Fruit fly (Drosophila melanogaster) whole organism, pupa: ENCODE results near the gene CG9395.

ENCODE experiments used
- CG10348 ChIP-seq: fragments of 200-800 bp; sonication (Bioruptor generic); IDR thresholded peaks from 2 replicates; pipeline ENCODE4 v1.3.6; 2022; ENCODE audit warnings: missing biosample characterization, missing genetic modification characterization
- CG12605 ChIP-seq: fragments of 200-800 bp; sonication (Bioruptor generic); IDR thresholded peaks from 2 replicates; pipeline ENCODE4 v1.3.6; 2022; ENCODE audit warnings: missing biosample characterization, missing genetic modification characterization
- CG13204 ChIP-seq: fragments of 200-800 bp; sonication (Bioruptor generic); optimal IDR thresholded peaks from 2 replicates; lab custom pipeline; 2018; ENCODE audit warnings: missing biosample characterization, mild to moderate bottlenecking, missing genetic modification characterization, moderate library complexity
- CG14655 ChIP-seq: fragments of 200-800 bp; sonication (Bioruptor generic); optimal IDR thresholded peaks from 3 replicates; lab custom pipeline; 2017; ENCODE audit warnings: mild to moderate bottlenecking, missing biosample characterization, missing genetic modification reagents, missing genetic modification characterization
- CG15710 ChIP-seq: fragments of 200-800 bp; sonication (Bioruptor generic); optimal IDR thresholded peaks from 2 replicates; lab custom pipeline; 2018; ENCODE audit warnings: missing biosample characterization, mild to moderate bottlenecking, missing genetic modification characterization, moderate library complexity
- CG17806 ChIP-seq: fragments of 200-800 bp; sonication (Bioruptor generic); optimal IDR thresholded peaks from 2 replicates; lab custom pipeline; 2018; ENCODE audit warnings: missing biosample characterization, mild to moderate bottlenecking, missing genetic modification characterization, moderate library complexity
- CG32121 ChIP-seq: fragments of 200-800 bp; sonication (Bioruptor generic); IDR thresholded peaks from 2 replicates; pipeline ENCODE4 v1.3.6; 2022; ENCODE audit warnings: missing biosample characterization, missing genetic modification characterization
- CG34367 ChIP-seq: fragments of 200-800 bp; sonication (Bioruptor generic); optimal IDR thresholded peaks from 2 replicates; lab custom pipeline; 2018; ENCODE audit warnings: missing biosample characterization, mild to moderate bottlenecking, missing genetic modification characterization
- CG4496 ChIP-seq: fragments of 200-800 bp; sonication (Bioruptor generic); IDR thresholded peaks from 3 replicates; pipeline ENCODE4 v1.3.6; 2022; ENCODE audit warnings: missing biosample characterization, missing genetic modification characterization
- CG8159 ChIP-seq: fragments of 200-800 bp; sonication (Bioruptor generic); optimal IDR thresholded peaks from 3 replicates; lab custom pipeline; 2018; ENCODE audit warnings: missing biosample characterization, mild to moderate bottlenecking, missing genetic modification characterization, moderate library complexity
- CG8301 ChIP-seq: fragments of 200-800 bp; sonication (Bioruptor generic); optimal IDR thresholded peaks from 2 replicates; lab custom pipeline; 2018; ENCODE audit warnings: missing biosample characterization, mild to moderate bottlenecking, missing genetic modification characterization
- CG9948 ChIP-seq: fragments of 200-800 bp; sonication (Bioruptor generic); optimal IDR thresholded peaks from 2 replicates; lab custom pipeline; 2018; ENCODE audit warnings: missing biosample characterization, mild to moderate bottlenecking, missing genetic modification characterization, moderate library complexity
- D1 ChIP-seq: fragments of 200-800 bp; sonication (Bioruptor generic); optimal IDR thresholded peaks from 2 replicates; lab custom pipeline; 2018; ENCODE audit warnings: missing biosample characterization, mild to moderate bottlenecking, missing genetic modification characterization, moderate library complexity
- EcR ChIP-seq: fragments of 200-800 bp; sonication (Bioruptor generic); optimal IDR thresholded peaks from 3 replicates; lab custom pipeline; 2019; ENCODE audit warnings: missing biosample characterization, missing genetic modification characterization, mild to moderate bottlenecking, moderate library complexity, missing genetic modification reagents
- Ets98B ChIP-seq: fragments of 200-800 bp; sonication (Bioruptor generic); IDR thresholded peaks from 2 replicates; pipeline ENCODE4 v1.3.6; 2022; ENCODE audit warnings: missing biosample characterization, missing genetic modification characterization
- Pif1A ChIP-seq: fragments of 200-800 bp; sonication (Bioruptor generic); optimal IDR thresholded peaks from 3 replicates; lab custom pipeline; 2016; ENCODE audit warnings: missing biosample characterization, missing genetic modification characterization
- Pif1B ChIP-seq: fragments of 200-800 bp; sonication (Bioruptor generic); optimal IDR thresholded peaks from 3 replicates; lab custom pipeline; 2016; ENCODE audit warnings: missing biosample characterization, missing genetic modification characterization
- Snoo ChIP-seq: fragments of 200-800 bp; sonication (Bioruptor generic); optimal IDR thresholded peaks from 3 replicates; lab custom pipeline; 2017; ENCODE audit warnings: missing biosample characterization, mild to moderate bottlenecking, missing genetic modification characterization, inconsistent platforms
- fd96Ca ChIP-seq: fragments of 200-800 bp; sonication (Bioruptor generic); IDR thresholded peaks from 3 replicates; pipeline ENCODE4 v1.3.6; 2022; ENCODE audit warnings: missing biosample characterization, missing genetic modification characterization
- gl ChIP-seq: fragments of 200-800 bp; sonication (Bioruptor generic); optimal IDR thresholded peaks from 2 replicates; lab custom pipeline; 2018; ENCODE audit warnings: missing biosample characterization, mild to moderate bottlenecking, missing genetic modification characterization
- rn ChIP-seq: fragments of 200-800 bp; sonication (Bioruptor generic); IDR thresholded peaks from 2 replicates; pipeline ENCODE4 v1.3.6; 2022; ENCODE audit warnings: missing biosample characterization, missing genetic modification characterization

CG9395 gene

dm6 chr2L:13354580-13355347 is at the start of gene CG9395:
TSS of gene CG9395 (minus strand) at chr2L:13355073.
- TF ChIP-seq CG13204 (GFP tag; lab: Kevin White, UChicago) (no peak), CG15710 (no peak), Pif1A (GFP tag; lab: Kevin White, UChicago) (no peak), fd96Ca (GFP tag; lab: Robert Waterston, UW) (no peak), gl (tag; lab: Kevin White, UChicago) (no peak), CG34367 (tag; lab: Kevin White, UChicago) (no peak), Snoo (tag; lab: Kevin White, UChicago) (no peak), CG32121 (GFP tag; lab: Robert Waterston, UW) (no peak), CG10348 (GFP tag; lab: Robert Waterston, UW) (no peak), CG8159 (tag; lab: Kevin White, UChicago) (no peak), CG17806 (tag; lab: Kevin White, UChicago) (no peak), rn (GFP tag; lab: Robert Waterston, UW) (no peak), CG4496 (GFP tag; lab: Robert Waterston, UW) (no peak), CG14655 (GFP tag; lab: Kevin White, UChicago) (no peak), D1 (tag; lab: Kevin White, UChicago) (no peak), CG9948 (tag; lab: Kevin White, UChicago) (no peak), CG8301 (tag; lab: Kevin White, UChicago) (no peak), CG12605 (GFP tag; lab: Robert Waterston, UW) (no peak)

- TF ChIP-seq CG32121 (GFP tag; lab: Robert Waterston, UW) = 0 out of 2 replicates have a peak, but pooled peaks have one; percentile 26
- no peak for TF ChIP-seq EcR (GFP tag; lab: Kevin White, UChicago)
- TF ChIP-seq CG14655 (GFP tag; lab: Kevin White, UChicago) = peak; percentile 41
- no peak for TF ChIP-seq CG15710
- peak; percentile 27 for TF ChIP-seq Pif1A (GFP tag; lab: Kevin White, UChicago)
- 0 out of 3 replicates have a peak, but pooled peaks have one; percentile 29 for TF ChIP-seq CG4496 (GFP tag; lab: Robert Waterston, UW)
- TF ChIP-seq CG8301 (tag; lab: Kevin White, UChicago) = peak; percentile 35
- TF ChIP-seq fd96Ca (GFP tag; lab: Robert Waterston, UW) = no peak
- no peak for TF ChIP-seq CG17806 (tag; lab: Kevin White, UChicago)
- peak; percentile 2 for TF ChIP-seq CG9948 (tag; lab: Kevin White, UChicago)
Observed at dm6 chr2L:13399565-13399964, 44.7 kb upstream of the CG9395 start.

dm6 chr2L:13398614-13399161 is 43.8 kb upstream of the CG9395 start, which contains the start of the genes CG10859 and CG7110:
TSS of gene CG10859 (minus strand) at chr2L:13398664.
TSS of gene CG7110 (plus strand) at chr2L:13398991.
- TF ChIP-seq CG12605 (GFP tag; lab: Robert Waterston, UW) (no peak), fd96Ca (GFP tag; lab: Robert Waterston, UW) (no peak), Snoo (tag; lab: Kevin White, UChicago) (peak; percentile 49), CG34367 (tag; lab: Kevin White, UChicago) (peak; percentile 10), rn (GFP tag; lab: Robert Waterston, UW) (no peak), CG17806 (tag; lab: Kevin White, UChicago) (no peak), CG8301 (tag; lab: Kevin White, UChicago) (no peak), CG8159 (tag; lab: Kevin White, UChicago) (no peak), CG15710 (no peak)

- TF ChIP-seq CG4496 (GFP tag; lab: Robert Waterston, UW) = no peak
- TF ChIP-seq CG8301 (tag; lab: Kevin White, UChicago) = no peak
- no peak for TF ChIP-seq CG12605 (GFP tag; lab: Robert Waterston, UW)
- no peak for TF ChIP-seq CG14655 (GFP tag; lab: Kevin White, UChicago)
- no peak for TF ChIP-seq CG13204 (GFP tag; lab: Kevin White, UChicago)
- no peak for TF ChIP-seq CG8159 (tag; lab: Kevin White, UChicago)
- no peak for TF ChIP-seq CG10348 (GFP tag; lab: Robert Waterston, UW)
- TF ChIP-seq Snoo (tag; lab: Kevin White, UChicago) = no peak
- TF ChIP-seq gl (tag; lab: Kevin White, UChicago) = no peak
- TF ChIP-seq CG15710 = no peak
Observed at dm6 chr2L:13397393-13397792, 42.5 kb upstream of the CG9395 start.

- no peak for TF ChIP-seq rn (GFP tag; lab: Robert Waterston, UW)
Observed at dm6 chr2L:13396084-13396483, 41.2 kb upstream of the CG9395 start, which contains the start of gene CG16957. TSS of gene CG16957 (minus strand) at chr2L:13396184.

dm6 chr2L:13394903-13395302 is 40.0 kb upstream of the CG9395 start, which contains the start of gene RpL24:
TSS of gene RpL24 (minus strand) at chr2L:13395131.
- peak; percentile 84 for TF ChIP-seq Pif1B (GFP tag; lab: Kevin White, UChicago)
- TF ChIP-seq D1 (tag; lab: Kevin White, UChicago) = no peak
- peak; percentile 62; the same call in 1 of the 2 replicates for TF ChIP-seq CG32121 (GFP tag; lab: Robert Waterston, UW)
- no peak for TF ChIP-seq EcR (GFP tag; lab: Kevin White, UChicago)
- peak; percentile 80 for TF ChIP-seq Ets98B
- TF ChIP-seq gl (tag; lab: Kevin White, UChicago) = peak; percentile 80
- TF ChIP-seq CG12605 (GFP tag; lab: Robert Waterston, UW) = peak; percentile 81
- TF ChIP-seq CG8159 (tag; lab: Kevin White, UChicago) = peak; percentile 66
- TF ChIP-seq CG17806 (tag; lab: Kevin White, UChicago) = peak; percentile 25
- no peak for TF ChIP-seq CG13204 (GFP tag; lab: Kevin White, UChicago)
- TF ChIP-seq Snoo (tag; lab: Kevin White, UChicago) = peak; percentile 95
- TF ChIP-seq CG10348 (GFP tag; lab: Robert Waterston, UW) = no peak
- peak; percentile 62; the same call in 1 of the 2 replicates for TF ChIP-seq rn (GFP tag; lab: Robert Waterston, UW)
- TF ChIP-seq CG34367 (tag; lab: Kevin White, UChicago) = peak; percentile 82
- TF ChIP-seq CG14655 (GFP tag; lab: Kevin White, UChicago) = no peak
- peak; percentile 8 for TF ChIP-seq CG9948 (tag; lab: Kevin White, UChicago)
- peak; percentile 92 for TF ChIP-seq CG4496 (GFP tag; lab: Robert Waterston, UW)
- peak; percentile 89 for TF ChIP-seq Pif1A (GFP tag; lab: Kevin White, UChicago)
- peak; percentile 59 for TF ChIP-seq CG8301 (tag; lab: Kevin White, UChicago)
- peak; percentile 70 for TF ChIP-seq CG15710
- peak; percentile 63; the same call in 1 of the 3 replicates for TF ChIP-seq fd96Ca (GFP tag; lab: Robert Waterston, UW)
